Worm (Caenorhabditis elegans): ENCODE data around the gene ptrg-1.

- TF ChIP-seq cog-1 (tag; optimal IDR thresholded peaks at IDR 0.05) = no peak
- TF ChIP-seq tab-1 (GFP tag; IDR thresholded peaks at IDR 0.05) = no peak
- TF ChIP-seq ref-1 (GFP tag; conservative IDR thresholded peaks at IDR 0.05) = no peak
Observed at ce11 chrIV:10146885-10147284, 47.4 kb downstream of the ptrg-1 start, which contains the start of gene T14G10.8.
